Worm (Caenorhabditis elegans): ENCODE results near the gene H40L08.9.

Gene H40L08.9

ce11 chrX:15073479-15073878 is 2.8 kb downstream of the H40L08.9 start:
- peak; percentile 34 for TF ChIP-seq snpc-4 (tag; optimal IDR thresholded peaks at IDR 0.05)
- TF ChIP-seq sptf-1 (tag; optimal IDR thresholded peaks at IDR 0.05): no peak

- TF ChIP-seq elt-3 (tag; optimal IDR thresholded peaks at IDR 0.05) (peak in 2 of 6 experiments; percentile 71 to 72), nhr-20 (tag; optimal IDR thresholded peaks at IDR 0.05) (peak; percentile 81), efl-1 (optimal IDR thresholded peaks at IDR 0.05) (no peak), efl-1 (GFP tag; optimal IDR thresholded peaks at IDR 0.05 in 1 of 2) (peak in 1 of 2 experiments; percentile 58), nhr-237 (tag; optimal IDR thresholded peaks at IDR 0.05) (no peak), nhr-85 (tag) (peak; percentile 96), egl-13 (tag; optimal IDR thresholded peaks at IDR 0.05) (no peak), unc-98 (GFP tag; IDR thresholded peaks at IDR 0.05) (no peak), nhr-19 (GFP tag; conservative IDR thresholded peaks at IDR 0.05) (peak; percentile 49), snu-23 (GFP tag; optimal IDR thresholded peaks at IDR 0.05) (peak; percentile 67), nhr-28 (tag; optimal IDR thresholded peaks at IDR 0.05) (no peak), nhr-71 (tag; optimal IDR thresholded peaks at IDR 0.05) (peak; percentile 80), mdl-1 (tag; optimal IDR thresholded peaks at IDR 0.05) (peak in 1 of 2 experiments; percentile 35), unc-130 (tag; optimal IDR thresholded peaks at IDR 0.05) (peak; percentile 28), nhr-84 (tag; optimal IDR thresholded peaks at IDR 0.05) (no peak), blmp-1 (tag; optimal IDR thresholded peaks at IDR 0.05) (peak; percentile 94), grh-1 (GFP tag; IDR thresholded peaks at IDR 0.05) (0 out of 2 replicates have a peak, but pooled peaks have one; percentile 61), nhr-12 (tag; optimal IDR thresholded peaks at IDR 0.05) (no peak), lin-35 (GFP tag; optimal IDR thresholded peaks at IDR 0.05) (peak in 1 of 2 experiments; percentile 35), ets-5 (GFP tag; IDR thresholded peaks at IDR 0.05) (no peak), skn-1 (tag; optimal IDR thresholded peaks at IDR 0.05) (no peak), tbx-2 (tag; optimal IDR thresholded peaks at IDR 0.05) (peak; percentile 69), nhr-90 (tag; optimal IDR thresholded peaks at IDR 0.05; ENCODE audit: poor library complexity) (peak; percentile 74), dpl-1 (GFP tag; optimal IDR thresholded peaks at IDR 0.05) (peak in 1 of 3 experiments; percentile 8), elt-2 (tag; optimal IDR thresholded peaks at IDR 0.05) (no peak), mab-9 (GFP tag; IDR thresholded peaks at IDR 0.05) (no peak), lin-14 (GFP tag; optimal IDR thresholded peaks at IDR 0.05) (peak; percentile 56)
Measured at ce11 chrX:15072877-15073276, 3.4 kb downstream of the H40L08.9 start.

ce11 chrX:15070137-15070536 is 6.1 kb downstream of the H40L08.9 start:
- TF ChIP-seq unc-30 (tag; optimal IDR thresholded peaks at IDR 0.05) (no peak), grh-1 (GFP tag; IDR thresholded peaks at IDR 0.05) (no peak), snpc-4 (tag; optimal IDR thresholded peaks at IDR 0.05) (peak; percentile 54)

ce11 chrX:15069242-15069641 is 7.0 kb downstream of the H40L08.9 start, which contains the start of gene mam-6:
Gene mam-6 (minus strand): TSS chrX:15069342.
- TF ChIP-seq nhr-84 (tag; optimal IDR thresholded peaks at IDR 0.05) (no peak), C16A3.4 (tag; optimal IDR thresholded peaks at IDR 0.05) (no peak), irx-1 (tag; optimal IDR thresholded peaks at IDR 0.05) (no peak), nhr-71 (tag; optimal IDR thresholded peaks at IDR 0.05) (no peak), elt-3 (tag; optimal IDR thresholded peaks at IDR 0.05) (no peak), dpl-1 (GFP tag; optimal IDR thresholded peaks at IDR 0.05) (no peak), tlp-1 (tag; optimal IDR thresholded peaks at IDR 0.05) (no peak), alr-1 (tag; optimal IDR thresholded peaks at IDR 0.05; ENCODE audit: borderline replicate concordance) (no peak), nhr-20 (tag; optimal IDR thresholded peaks at IDR 0.05) (no peak), aha-1 (tag; optimal IDR thresholded peaks at IDR 0.05) (no peak), mef-2 (tag; optimal IDR thresholded peaks at IDR 0.05) (no peak), unc-86 (tag; optimal IDR thresholded peaks at IDR 0.05) (no peak), skn-1 (tag; optimal IDR thresholded peaks at IDR 0.05) (no peak), fkh-10 (GFP tag; optimal IDR thresholded peaks at IDR 0.05) (no peak), pag-3 (tag; optimal IDR thresholded peaks at IDR 0.05; ENCODE audit: borderline replicate concordance, insufficient read depth) (no peak), nhr-19 (GFP tag; conservative IDR thresholded peaks at IDR 0.05) (no peak), efl-1 (optimal IDR thresholded peaks at IDR 0.05) (no peak), efl-1 (GFP tag; optimal IDR thresholded peaks at IDR 0.05 in 1 of 2) (no peak), mep-1 (tag; optimal IDR thresholded peaks at IDR 0.05) (no peak), vab-15 (tag; optimal IDR thresholded peaks at IDR 0.05) (no peak)

Measured in whole organism, L1 larva.